Worm (Caenorhabditis elegans) whole organism, L2 larva: ENCODE results near the gene T10G3.1.

ENCODE experiments used
- F13H6.1 ChIP-seq: sonication (generic microtip); optimal IDR thresholded peaks from 2 replicates; lab custom pipeline; 2016; ENCODE audit warnings: missing genetic modification characterization, missing compliant biosample characterization
- blmp-1 ChIP-seq: sonication (generic microtip); optimal IDR thresholded peaks from 2 replicates; lab custom pipeline; 2017; ENCODE audit warnings: missing genetic modification characterization, mild to moderate bottlenecking, missing compliant biosample characterization, antibody characterized with exemption, moderate library complexity; ENCODE audit not compliant: insufficient read depth
- elt-3 ChIP-seq: sonication (generic microtip); optimal IDR thresholded peaks from 2 replicates; lab custom pipeline; 2017; ENCODE audit warnings: missing biosample characterization, missing genetic modification characterization
- fos-1 ChIP-seq: fragments of 150-350 bp; optimal IDR thresholded peaks from 2 replicates; lab custom pipeline; 2014; ENCODE audit warnings: missing biosample characterization, missing genetic modification characterization
- lin-39 ChIP-seq: fragments of 150-350 bp; optimal IDR thresholded peaks from 2 replicates; lab custom pipeline; 2014; ENCODE audit warnings: missing biosample characterization, missing genetic modification reagents, missing genetic modification characterization
- lsy-2 ChIP-seq, 2 experiments: fragments of 150-350 bp in 1 of 2; sonication (generic microtip) in 1 of 2; optimal IDR thresholded peaks; 2 replicates each; lab custom pipeline; 2014 to 2017; ENCODE audit warnings: missing biosample characterization in 2 of 2, missing genetic modification characterization in 2 of 2
- mdl-1 ChIP-seq, 2 experiments: fragments of 150-350 bp in 1 of 2; sonication (generic microtip) in 1 of 2; optimal IDR thresholded peaks; 2 replicates each; lab custom pipeline; 2017; ENCODE audit warnings: missing biosample characterization in 2 of 2, missing genetic modification characterization in 2 of 2
- nhr-10 ChIP-seq: sonication (generic microtip); optimal IDR thresholded peaks from 2 replicates; lab custom pipeline; 2017; ENCODE audit warnings: missing biosample characterization, missing genetic modification characterization
- sma-3 ChIP-seq: sonication (generic microtip); optimal IDR thresholded peaks from 2 replicates; lab custom pipeline; 2016; ENCODE audit warnings: missing genetic modification reagents, missing genetic modification characterization, missing compliant biosample characterization
- unc-39 ChIP-seq: fragments of 150-350 bp; optimal IDR thresholded peaks from 2 replicates; lab custom pipeline; 2014; ENCODE audit warnings: missing biosample characterization, missing genetic modification characterization
- unc-62 ChIP-seq: fragments of 150-350 bp; optimal IDR thresholded peaks from 2 replicates; lab custom pipeline; 2014; ENCODE audit warnings: missing biosample characterization, missing genetic modification reagents, missing genetic modification characterization

DNA sequence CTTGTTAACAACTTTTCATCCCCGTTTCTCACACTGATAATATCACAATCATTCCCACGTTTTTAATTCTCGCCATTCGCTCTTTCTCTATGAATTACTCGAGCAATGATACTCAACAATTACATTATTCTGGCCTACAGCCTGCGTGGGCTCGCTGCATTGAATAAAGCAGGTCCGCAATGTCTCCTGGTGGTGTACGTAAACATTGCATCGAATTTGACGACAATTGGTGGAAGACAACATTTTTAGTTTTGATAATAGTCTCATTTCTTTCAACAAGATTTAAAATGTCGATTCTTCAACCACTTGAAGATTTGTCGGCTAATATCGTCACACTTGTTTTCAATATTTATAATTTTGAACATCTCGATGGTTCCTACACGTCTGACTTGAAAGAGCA is 14.2 kb downstream of the T10G3.1 start, which contains the start of gene bath-39:
- no peak for TF ChIP-seq sma-3 (GFP tag; lab: Kevin White, UChicago)
- TF ChIP-seq lin-39 (tag; lab: Kevin White, UChicago), result no peak
- TF ChIP-seq mdl-1 (tag; optimal IDR thresholded peaks at IDR 0.05; lab: Kevin White, UChicago), result no peak
- TF ChIP-seq unc-62, result no peak
- TF ChIP-seq elt-3 (tag; lab: Kevin White, UChicago), result no peak
- TF ChIP-seq F13H6.1 (tag; lab: Kevin White, UChicago), result no peak
- TF ChIP-seq blmp-1 (tag; lab: Kevin White, UChicago), result no peak
- peak in 1 of 2 experiments; percentile 33 for TF ChIP-seq lsy-2 (tag; optimal IDR thresholded peaks at IDR 0.05; lab: Kevin White, UChicago)
- no peak for TF ChIP-seq nhr-10 (tag; lab: Kevin White, UChicago)
- no peak for TF ChIP-seq unc-39 (tag; lab: Kevin White, UChicago)
- no peak for TF ChIP-seq fos-1 (tag; lab: Kevin White, UChicago)
